Worm (Caenorhabditis elegans) whole organism, young adult: ENCODE measurements around the gene C05D12.7.

ENCODE experiments used
- B0336.3 ChIP-seq: fragments of 200-800 bp; sonication (Bioruptor generic); IDR thresholded peaks from 2 replicates; pipeline ENCODE4 v1.3.6; 2022; ENCODE audit warnings: missing genetic modification characterization, missing compliant biosample characterization
- F10E7.11 ChIP-seq: sonication (generic microtip); optimal IDR thresholded peaks from 2 replicates; lab custom pipeline; 2017; ENCODE audit warnings: mild to moderate bottlenecking, missing genetic modification characterization, moderate library complexity, missing compliant biosample characterization
- F23B12.7 ChIP-seq: sonication (generic microtip); optimal IDR thresholded peaks from 2 replicates; lab custom pipeline; 2017; ENCODE audit warnings: missing genetic modification characterization, mild to moderate bottlenecking, missing compliant biosample characterization, antibody characterized with exemption, moderate library complexity; ENCODE audit not compliant: insufficient read depth
- F37B4.10 ChIP-seq: fragments of 200-800 bp; sonication (Bioruptor generic); IDR thresholded peaks from 2 replicates; pipeline ENCODE4 v1.3.6; 2022; ENCODE audit warnings: missing genetic modification characterization, missing compliant biosample characterization
- F52B5.7 ChIP-seq: sonication (generic microtip); optimal IDR thresholded peaks from 2 replicates; lab custom pipeline; 2016; ENCODE audit warnings: mild to moderate bottlenecking, missing genetic modification characterization, missing compliant biosample characterization
- Y56A3A.18 ChIP-seq: fragments of 200-800 bp; sonication (Bioruptor generic); IDR thresholded peaks from 2 replicates; pipeline ENCODE4 v1.3.6; 2022; ENCODE audit warnings: missing genetic modification reagents, missing genetic modification characterization, missing compliant biosample characterization
- ZK185.1 ChIP-seq: sonication (generic microtip); optimal IDR thresholded peaks from 2 replicates; lab custom pipeline; 2016; ENCODE audit warnings: mild to moderate bottlenecking, missing genetic modification characterization, missing compliant biosample characterization; ENCODE audit not compliant: poor library complexity, severe bottlenecking
- ama-1 ChIP-seq, 3 experiments: fragments of 150-350 bp in 1 of 3; sonication (generic microtip) in 2 of 3; optimal IDR thresholded peaks; 2 replicates each; lab custom pipeline; 2014 to 2018; ENCODE audit warnings: missing biosample characterization in 2 of 3, missing genetic modification characterization in 2 of 3, missing genetic modification reagents in 2 of 3
- atf-7 ChIP-seq: sonication (generic microtip); optimal IDR thresholded peaks from 2 replicates; lab custom pipeline; 2017; ENCODE audit warnings: mild to moderate bottlenecking, missing genetic modification characterization, missing compliant biosample characterization
- athp-1 ChIP-seq: sonication (generic microtip); optimal IDR thresholded peaks from 2 replicates; lab custom pipeline; 2017; ENCODE audit warnings: mild to moderate bottlenecking, missing genetic modification characterization, missing compliant biosample characterization
- ceh-27 ChIP-seq: fragments of 200-800 bp; sonication (Bioruptor generic); optimal IDR thresholded peaks from 2 replicates; lab custom pipeline; 2018; ENCODE audit warnings: mild to moderate bottlenecking, missing genetic modification characterization, moderate library complexity, missing compliant biosample characterization
- ceh-40 ChIP-seq: fragments of 200-800 bp; sonication (Bioruptor generic); IDR thresholded peaks from 2 replicates; pipeline ENCODE4 v1.3.6; 2022; ENCODE audit warnings: missing genetic modification characterization, missing compliant biosample characterization
- ceh-58 ChIP-seq: fragments of 200-800 bp; sonication (Bioruptor generic); IDR thresholded peaks from 2 replicates; pipeline ENCODE4 v1.3.6; 2022; ENCODE audit warnings: missing genetic modification characterization, missing compliant biosample characterization
- ceh-91 ChIP-seq: fragments of 200-800 bp; sonication (Bioruptor generic); IDR thresholded peaks from 2 replicates; pipeline ENCODE4 v1.3.6; 2022; ENCODE audit warnings: missing genetic modification reagents, missing genetic modification characterization, missing compliant biosample characterization
- chd-7 ChIP-seq: sonication (generic microtip); optimal IDR thresholded peaks from 2 replicates; lab custom pipeline; 2016; ENCODE audit warnings: mild to moderate bottlenecking, missing genetic modification characterization, moderate library complexity, missing compliant biosample characterization
- dpl-1 ChIP-seq: fragments of 150-350 bp; optimal IDR thresholded peaks from 2 replicates; lab custom pipeline; 2014; ENCODE audit warnings: missing biosample characterization, missing genetic modification reagents, missing genetic modification characterization
- efl-1 ChIP-seq: fragments of 150-350 bp; optimal IDR thresholded peaks from 2 replicates; lab custom pipeline; 2014; ENCODE audit warnings: missing biosample characterization, missing genetic modification reagents, missing genetic modification characterization
- egl-18 ChIP-seq: fragments of 200-800 bp; sonication (Bioruptor generic); IDR thresholded peaks from 2 replicates; pipeline ENCODE4 v1.3.6; 2022; ENCODE audit warnings: missing genetic modification reagents, missing genetic modification characterization, missing compliant biosample characterization
- hmg-20 ChIP-seq: fragments of 200-800 bp; sonication (Bioruptor generic); IDR thresholded peaks from 2 replicates; pipeline ENCODE4 v1.3.6; 2022; ENCODE audit warnings: missing genetic modification reagents, missing genetic modification characterization, missing compliant biosample characterization
- lsl-1 ChIP-seq: fragments of 200-800 bp; sonication (Bioruptor generic); optimal IDR thresholded peaks from 2 replicates; lab custom pipeline; 2018; ENCODE audit warnings: mild to moderate bottlenecking, missing genetic modification characterization, moderate library complexity, missing compliant biosample characterization
- madf-6 ChIP-seq: fragments of 200-800 bp; sonication (Bioruptor generic); IDR thresholded peaks from 2 replicates; pipeline ENCODE4 v1.3.6; 2022; ENCODE audit warnings: missing genetic modification reagents, missing genetic modification characterization, missing compliant biosample characterization
- mel-28 ChIP-seq: sonication (generic microtip); optimal IDR thresholded peaks from 2 replicates; lab custom pipeline; 2016; ENCODE audit warnings: borderline replicate concordance, mild to moderate bottlenecking, missing genetic modification characterization, missing compliant biosample characterization
- mes-4 ChIP-seq: sonication (generic microtip); optimal IDR thresholded peaks from 2 replicates; lab custom pipeline; 2016; ENCODE audit warnings: missing genotype, missing genetic modification characterization, missing compliant biosample characterization
- nhr-120 ChIP-seq: fragments of 200-800 bp; sonication (Bioruptor generic); IDR thresholded peaks from 2 replicates; pipeline ENCODE4 v1.3.6; 2022; ENCODE audit warnings: missing genetic modification characterization, missing compliant biosample characterization
- nhr-27 ChIP-seq: fragments of 200-800 bp; sonication (Bioruptor generic); optimal IDR thresholded peaks from 2 replicates; lab custom pipeline; 2018; ENCODE audit warnings: mild to moderate bottlenecking, missing genetic modification characterization, moderate library complexity, missing compliant biosample characterization
- nhr-80 ChIP-seq: sonication (generic microtip); optimal IDR thresholded peaks from 2 replicates; lab custom pipeline; 2016; ENCODE audit warnings: missing genetic modification characterization, missing compliant biosample characterization
- pha-4 ChIP-seq: fragments of 150-350 bp; sonication (generic microtip); optimal IDR thresholded peaks from 2 replicates; lab custom pipeline; 2014; ENCODE audit warnings: missing biosample characterization, missing genetic modification reagents, missing genetic modification characterization
- snpc-1.1 ChIP-seq: sonication (generic microtip); optimal IDR thresholded peaks from 2 replicates; lab custom pipeline; 2017; ENCODE audit warnings: missing genetic modification characterization, mild to moderate bottlenecking, missing compliant biosample characterization, antibody characterized with exemption, moderate library complexity, missing genotype, missing genetic modification reagents; ENCODE audit not compliant: insufficient read depth
- snpc-4 ChIP-seq, 5 experiments: fragments of 150-350 bp in 1 of 5; sonication (generic microtip) in 4 of 5; optimal IDR thresholded peaks; 2 replicates each; lab custom pipeline; 2014 to 2018; ENCODE audit warnings: missing genetic modification characterization in 5 of 5, missing biosample characterization in 3 of 5, antibody characterized with exemption in 2 of 5, mild to moderate bottlenecking in 2 of 5, missing compliant biosample characterization in 2 of 5, missing genotype in 2 of 5, moderate library complexity in 2 of 5, missing genetic modification reagents in 1 of 5
- sptf-2 ChIP-seq: fragments of 200-800 bp; sonication (Bioruptor generic); optimal IDR thresholded peaks from 2 replicates; lab custom pipeline; 2018; ENCODE audit warnings: mild to moderate bottlenecking, missing genetic modification characterization, missing compliant biosample characterization
- ztf-25 ChIP-seq: fragments of 200-800 bp; sonication (Bioruptor generic); IDR thresholded peaks from 2 replicates; pipeline ENCODE4 v1.3.6; 2022; ENCODE audit warnings: missing genetic modification reagents, missing genetic modification characterization, missing compliant biosample characterization
- ztf-26 ChIP-seq: sonication (generic microtip); optimal IDR thresholded peaks from 2 replicates; lab custom pipeline; 2017; ENCODE audit warnings: missing genetic modification characterization, missing compliant biosample characterization
- ztf-28 ChIP-seq: fragments of 200-800 bp; sonication (Bioruptor generic); IDR thresholded peaks from 2 replicates; pipeline ENCODE4 v1.3.6; 2022; ENCODE audit warnings: missing genetic modification reagents, missing genetic modification characterization, missing compliant biosample characterization

Gene C05D12.7

ce11 chrII:11409678-11410133, at the start of gene C05D12.7:
Gene C05D12.7, plus strand, starts transcription at chrII:11410083.
- TF ChIP-seq madf-6 (GFP tag; lab: Robert Waterston, UW) (no peak), ceh-27 (GFP tag; lab: Kevin White, UChicago) (no peak), ztf-28 (no peak), efl-1 (no peak), athp-1 (tag; lab: Kevin White, UChicago) (no peak), dpl-1 (GFP tag; lab: Kevin White, UChicago) (no peak), hmg-20 (GFP tag; lab: Robert Waterston, UW) (no peak), lsl-1 (GFP tag; lab: Kevin White, UChicago) (no peak), sptf-2 (GFP tag; lab: Kevin White, UChicago) (no peak), B0336.3 (GFP tag; lab: Robert Waterston, UW) (no peak), ceh-58 (GFP tag; lab: Robert Waterston, UW) (no peak), snpc-4 (GFP tag; optimal IDR thresholded peaks at IDR 0.05; lab: Kevin White, UChicago) (no peak), snpc-4 (tag; optimal IDR thresholded peaks at IDR 0.05; lab: Kevin White, UChicago) (no peak), Y56A3A.18 (no peak), F10E7.11 (no peak), F23B12.7 (tag; lab: Kevin White, UChicago) (no peak), mel-28 (tag; lab: Kevin White, UChicago) (no peak)

ce11 chrII:11361751-11362150, 48.1 kb upstream of the C05D12.7 start:
- TF ChIP-seq ceh-91 (GFP tag; lab: Robert Waterston, UW) (no peak), ceh-40 (no peak)

ce11 chrII:11371981-11372380, 37.9 kb upstream of the C05D12.7 start, which contains the start of gene C33B4.2:
Gene C33B4.2, minus strand, starts transcription at chrII:11372145.
- no peak for TF ChIP-seq snpc-4 (GFP tag; optimal IDR thresholded peaks at IDR 0.05; lab: Kevin White, UChicago)
- no peak for TF ChIP-seq snpc-4 (tag; optimal IDR thresholded peaks at IDR 0.05; lab: Kevin White, UChicago)
- TF ChIP-seq ceh-91 (GFP tag; lab: Robert Waterston, UW) = no peak
- TF ChIP-seq nhr-80 (tag; lab: Kevin White, UChicago) = no peak
- no peak for TF ChIP-seq egl-18 (GFP tag; lab: Robert Waterston, UW)
- TF ChIP-seq pha-4 (tag; lab: Kevin White, UChicago) = no peak
- no peak for TF ChIP-seq F10E7.11
- TF ChIP-seq F52B5.7 (tag; lab: Kevin White, UChicago) = no peak
- no peak for TF ChIP-seq snpc-1.1 (tag; lab: Kevin White, UChicago)
- TF ChIP-seq, all 124 proteins: peak for 0

ce11 chrII:11376026-11376425, 33.9 kb upstream of the C05D12.7 start:
- TF ChIP-seq ztf-25 (no peak), atf-7 (tag; lab: Kevin White, UChicago) (no peak), chd-7 (tag; lab: Kevin White, UChicago) (no peak), ama-1 (optimal IDR thresholded peaks at IDR 0.05; lab: Kevin White, UChicago) (no peak), ama-1 (GFP tag; optimal IDR thresholded peaks at IDR 0.05; lab: Kevin White, UChicago) (no peak), nhr-27 (tag; lab: Kevin White, UChicago) (no peak), ZK185.1 (tag; lab: Kevin White, UChicago) (no peak), F37B4.10 (no peak), nhr-120 (GFP tag; lab: Robert Waterston, UW) (no peak), ceh-40 (no peak), mes-4 (tag; lab: Kevin White, UChicago) (no peak), ztf-26 (tag; lab: Kevin White, UChicago) (no peak)
